Fruit fly (Drosophila melanogaster) S2 (cell line): ENCODE data around the gene CG13039.

Experiments
- CG8478 ChIP-seq: fragments of >200 bp; optimal IDR thresholded peaks from 2 replicates; lab custom pipeline; 2018
- CTCF ChIP-seq, 2 experiments: fragments of >200 bp; optimal IDR thresholded peaks; 2 replicates each; lab custom pipeline; 2018

dm6 chr3L:16288322-16288721 lies 38.2 kb downstream of the CG13039 start, which contains the start of gene CG13046:
- TF ChIP-seq CTCF (optimal IDR thresholded peaks at IDR 0.05; lab: Kevin White, UChicago) (no peak), CG8478 (lab: Kevin White, UChicago) (no peak)
